Worm (Caenorhabditis elegans): ENCODE results near the gene arrd-15.
A peak's percentile ranks its signal among the peaks of the same experiment; 100 is the strongest.
"Not testable (repeated sequence)": the region's sequence is repeated elsewhere in the genome, so short reads cannot be mapped to it uniquely, and the experiment has no call there.

- TF ChIP-seq lir-1 (GFP tag; conservative IDR thresholded peaks at IDR 0.05); snpc-4 (GFP tag; optimal IDR thresholded peaks at IDR 0.05); let-607 (tag; optimal IDR thresholded peaks at IDR 0.05); madf-8 (GFP tag; conservative IDR thresholded peaks at IDR 0.05); pha-4 (tag; optimal IDR thresholded peaks at IDR 0.05); repo-1 (tag; optimal IDR thresholded peaks at IDR 0.05); ceh-91 (GFP tag; IDR thresholded peaks at IDR 0.05); ztf-3 (GFP tag; optimal IDR thresholded peaks at IDR 0.05); unc-130 (GFP tag; optimal IDR thresholded peaks at IDR 0.05); egl-44 (GFP tag; IDR thresholded peaks at IDR 0.05); somi-1 (GFP tag; optimal IDR thresholded peaks at IDR 0.05); ztf-25 (GFP tag; IDR thresholded peaks at IDR 0.05): not testable (repeated sequence)
- peak in 1 of 4 experiments; percentile 39 for TF ChIP-seq snpc-4 (tag; optimal IDR thresholded peaks at IDR 0.05)
Observed at ce11 chrIII:8901078-8901477, 28.7 kb upstream of the arrd-15 start.
